Worm (Caenorhabditis elegans) whole organism, L1 larva: Measurements from ENCODE around the gene T05B4.13.

ENCODE experiments used
- F16B12.6 ChIP-seq: fragments of 150-350 bp; optimal IDR thresholded peaks from 2 replicates; lab custom pipeline; 2014; ENCODE audit warnings: missing biosample characterization, missing genetic modification characterization
- alr-1 ChIP-seq: fragments of 200-800 bp; sonication (Bioruptor generic); optimal IDR thresholded peaks from 2 replicates; lab custom pipeline; 2018; ENCODE audit warnings: borderline replicate concordance, mild to moderate bottlenecking, missing genetic modification characterization, missing compliant biosample characterization
- aly-2 ChIP-seq: fragments of 150-350 bp; optimal IDR thresholded peaks from 2 replicates; lab custom pipeline; 2014; ENCODE audit warnings: missing biosample characterization, missing genetic modification characterization
- ceh-63 ChIP-seq: fragments of 200-800 bp; sonication (Bioruptor generic); optimal IDR thresholded peaks from 2 replicates; lab custom pipeline; 2018; ENCODE audit warnings: mild to moderate bottlenecking, missing genetic modification characterization, missing compliant biosample characterization
- ceh-8 ChIP-seq: fragments of 200-800 bp; sonication (Bioruptor generic); optimal IDR thresholded peaks from 2 replicates; lab custom pipeline; 2018; ENCODE audit warnings: mild to moderate bottlenecking, missing genetic modification characterization, moderate library complexity, missing compliant biosample characterization
- ceh-82 ChIP-seq, 3 experiments: fragments of 150-350 bp in 1 of 3; sonication (generic microtip) in 2 of 3; optimal IDR thresholded peaks; 2 replicates each; lab custom pipeline; 2014 to 2017; ENCODE audit warnings: missing biosample characterization in 3 of 3, missing genetic modification characterization in 3 of 3
- efl-1 ChIP-seq, 4 experiments: fragments of 150-350 bp; optimal IDR thresholded peaks in 3 of 4; peaks in 1 of 4; 1 replicate in 1 of 4; 2 replicates in 3 of 4; lab custom pipeline; 2014; ENCODE audit warnings: missing biosample characterization in 2 of 4, missing genetic modification characterization in 2 of 4, missing genetic modification reagents in 2 of 4
- ets-5 ChIP-seq: fragments of 200-800 bp; sonication (Bioruptor generic); IDR thresholded peaks from 2 replicates; pipeline ENCODE4 v1.3.6; 2022; ENCODE audit warnings: missing genetic modification characterization, missing compliant biosample characterization
- fkh-4 ChIP-seq: sonication (generic microtip); optimal IDR thresholded peaks from 2 replicates; lab custom pipeline; 2016; ENCODE audit warnings: missing compliant biosample characterization, missing genetic modification characterization, borderline replicate concordance
- hlh-4 ChIP-seq: sonication (generic microtip); optimal IDR thresholded peaks from 2 replicates; lab custom pipeline; 2016; ENCODE audit warnings: mild to moderate bottlenecking, missing genetic modification characterization, missing compliant biosample characterization
- lin-13 ChIP-seq: fragments of 150-350 bp; optimal IDR thresholded peaks from 2 replicates; lab custom pipeline; 2014; ENCODE audit warnings: missing biosample characterization, missing genetic modification reagents, missing genetic modification characterization
- lin-35 ChIP-seq, 2 experiments: fragments of 150-350 bp; optimal IDR thresholded peaks; 2 replicates each; lab custom pipeline; 2014; ENCODE audit warnings: missing biosample characterization in 2 of 2, missing genetic modification characterization in 2 of 2, missing genetic modification reagents in 2 of 2
- lin-39 ChIP-seq: fragments of 150-350 bp; optimal IDR thresholded peaks from 2 replicates; lab custom pipeline; 2014; ENCODE audit warnings: missing biosample characterization, missing genetic modification reagents, missing genetic modification characterization
- mab-9 ChIP-seq: fragments of 200-800 bp; sonication (Bioruptor generic); IDR thresholded peaks from 2 replicates; pipeline ENCODE4 v1.3.6; 2022; ENCODE audit warnings: missing genetic modification reagents, missing genetic modification characterization, missing compliant biosample characterization
- mef-2 ChIP-seq: fragments of 150-350 bp; optimal IDR thresholded peaks from 2 replicates; lab custom pipeline; 2014; ENCODE audit warnings: missing biosample characterization, missing genetic modification characterization
- nhr-11 ChIP-seq: fragments of 150-350 bp; optimal IDR thresholded peaks from 2 replicates; lab custom pipeline; 2014; ENCODE audit warnings: missing biosample characterization, missing genetic modification characterization
- nhr-12 ChIP-seq: sonication (generic microtip); optimal IDR thresholded peaks from 2 replicates; lab custom pipeline; 2017; ENCODE audit warnings: missing biosample characterization, missing genetic modification characterization
- nhr-237 ChIP-seq: fragments of 150-350 bp; optimal IDR thresholded peaks from 2 replicates; lab custom pipeline; 2014; ENCODE audit warnings: missing biosample characterization, missing genetic modification characterization
- nhr-47 ChIP-seq: sonication (generic microtip); optimal IDR thresholded peaks from 2 replicates; lab custom pipeline; 2016; ENCODE audit warnings: mild to moderate bottlenecking, missing genetic modification characterization, moderate library complexity, missing compliant biosample characterization
- nhr-71 ChIP-seq: sonication (generic microtip); optimal IDR thresholded peaks from 2 replicates; lab custom pipeline; 2016; ENCODE audit warnings: mild to moderate bottlenecking, missing genetic modification characterization, moderate library complexity, missing compliant biosample characterization
- nhr-90 ChIP-seq: sonication (generic microtip); optimal IDR thresholded peaks from 2 replicates; lab custom pipeline; 2016; ENCODE audit warnings: mild to moderate bottlenecking, missing genetic modification characterization, missing compliant biosample characterization; ENCODE audit not compliant: poor library complexity
- pag-3 ChIP-seq: sonication (generic microtip); optimal IDR thresholded peaks from 2 replicates; lab custom pipeline; 2017; ENCODE audit warnings: missing genetic modification characterization, mild to moderate bottlenecking, missing compliant biosample characterization, antibody characterized with exemption, borderline replicate concordance; ENCODE audit not compliant: insufficient read depth
- pax-3 ChIP-seq: fragments of 200-800 bp; sonication (Bioruptor generic); optimal IDR thresholded peaks from 2 replicates; lab custom pipeline; 2018; ENCODE audit warnings: mild to moderate bottlenecking, missing genetic modification characterization, moderate library complexity, missing compliant biosample characterization
- pqm-1 ChIP-seq: sonication (generic microtip); optimal IDR thresholded peaks from 3 replicates; lab custom pipeline; 2017; ENCODE audit warnings: missing biosample characterization, missing genetic modification characterization
- rnt-1 ChIP-seq: sonication (generic microtip); optimal IDR thresholded peaks from 2 replicates; lab custom pipeline; 2016; ENCODE audit warnings: mild to moderate bottlenecking, missing genetic modification characterization, moderate library complexity, missing compliant biosample characterization
- snpc-4 ChIP-seq: fragments of 150-350 bp; optimal IDR thresholded peaks from 2 replicates; lab custom pipeline; 2014; ENCODE audit warnings: missing biosample characterization, missing genetic modification characterization
- sup-37 ChIP-seq: fragments of 200-800 bp; sonication (Bioruptor generic); optimal IDR thresholded peaks from 2 replicates; lab custom pipeline; 2018; ENCODE audit warnings: mild to moderate bottlenecking, missing genetic modification characterization, missing compliant biosample characterization
- tbx-2 ChIP-seq: sonication (generic microtip); optimal IDR thresholded peaks from 2 replicates; lab custom pipeline; 2016; ENCODE audit warnings: missing genetic modification characterization, missing compliant biosample characterization
- unc-62 ChIP-seq: fragments of 150-350 bp; optimal IDR thresholded peaks from 2 replicates; lab custom pipeline; 2014; ENCODE audit warnings: missing biosample characterization, missing genetic modification reagents, missing genetic modification characterization
- zag-1 ChIP-seq: fragments of 150-350 bp; optimal IDR thresholded peaks from 2 replicates; lab custom pipeline; 2014; ENCODE audit warnings: missing biosample characterization, missing genetic modification characterization
- ztf-4 ChIP-seq: fragments of 150-350 bp; optimal IDR thresholded peaks from 2 replicates; lab custom pipeline; 2014; ENCODE audit warnings: missing biosample characterization, missing genetic modification characterization

Gene T05B4.13

ce11 chrV:4131471-4131939 is 4.2 kb upstream of the T05B4.13 start, which contains the start of gene nhr-57 (continued):
- TF ChIP-seq ztf-4 (tag; lab: Kevin White, UChicago) (peak; percentile 20), rnt-1 (no peak), mef-2 (no peak), sup-37 (peak; percentile 54), pag-3 (tag; lab: Kevin White, UChicago) (no peak), tbx-2 (tag; lab: Kevin White, UChicago) (peak; percentile 74), fkh-4 (tag; lab: Kevin White, UChicago) (no peak), hlh-4 (tag; lab: Kevin White, UChicago) (no peak), ceh-63 (GFP tag; lab: Kevin White, UChicago) (no peak)

- TF ChIP-seq snpc-4 (tag; lab: Kevin White, UChicago), result no peak
- no peak for TF ChIP-seq nhr-47
- TF ChIP-seq F16B12.6 (tag; lab: Kevin White, UChicago), result no peak
These were observed 2.3 kb upstream of the T05B4.13 start, which contains the start of gene phat-4 for ce11 chrV:4129604-4130003. Gene phat-4 (plus strand): TSS chrV:4129904.

DNA sequence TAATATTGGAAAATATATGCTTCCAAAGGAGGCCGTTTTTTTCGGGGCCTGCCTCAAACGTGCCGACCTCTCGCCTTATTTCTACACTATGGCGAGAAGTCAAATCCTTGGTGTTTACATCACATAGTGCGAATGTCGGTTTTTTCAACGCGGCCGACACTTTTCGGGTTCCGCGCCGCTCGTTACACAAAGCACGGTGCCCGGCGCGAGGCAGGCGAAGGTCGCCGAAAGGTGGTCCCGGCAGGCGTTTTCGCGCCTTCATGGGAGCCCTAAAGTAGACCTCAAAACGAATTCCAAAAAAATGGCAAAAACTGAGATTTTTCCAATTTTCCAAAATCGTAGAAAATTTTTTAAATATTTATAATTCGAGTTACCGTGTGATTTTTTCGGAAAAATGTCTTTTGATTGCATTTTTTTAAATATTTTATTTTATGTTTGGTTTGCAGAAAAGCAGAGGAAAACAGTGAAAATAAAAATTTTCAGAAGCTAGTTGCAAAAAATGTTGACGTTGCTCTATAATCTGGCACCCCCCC is 1.7 kb downstream of the T05B4.13 start, which contains the start of gene T05B4.12:
Gene T05B4.12 (minus strand): TSS at position 483 of the 533 bp plus-strand sequence.
- TF ChIP-seq lin-39 (tag; lab: Kevin White, UChicago) (no peak), lin-13 (GFP tag; lab: Kevin White, UChicago) (no peak), alr-1 (tag; lab: Kevin White, UChicago) (no peak), ets-5 (GFP tag; lab: Robert Waterston, UW) (no peak), mef-2 (no peak)

- TF ChIP-seq nhr-90 (no peak), mef-2 (no peak), lin-35 (GFP tag; optimal IDR thresholded peaks at IDR 0.05; lab: Kevin White, UChicago) (no peak), tbx-2 (tag; lab: Kevin White, UChicago) (no peak), efl-1 (optimal IDR thresholded peaks at IDR 0.05; lab: Kevin White, UChicago) (no peak), efl-1 (GFP tag; optimal IDR thresholded peaks at IDR 0.05 in 1 of 2; lab: Kevin White, UChicago) (no peak), nhr-71 (tag; lab: Kevin White, UChicago) (no peak), ztf-4 (tag; lab: Kevin White, UChicago) (no peak), nhr-12 (no peak), pqm-1 (tag; lab: Kevin White, UChicago) (no peak), ceh-8 (GFP tag; lab: Kevin White, UChicago) (no peak), F16B12.6 (tag; lab: Kevin White, UChicago) (no peak)
- TF ChIP-seq, all 84 proteins: peak for 0
These were observed 4.9 kb downstream of the T05B4.13 start, which contains the start of gene phat-5 for ce11 chrV:4122415-4122814. Gene phat-5 (minus strand): TSS chrV:4122515.

- TF ChIP-seq ceh-82 (tag; optimal IDR thresholded peaks at IDR 0.05; lab: Kevin White, UChicago), result no peak
- no peak for TF ChIP-seq pax-3 (tag; lab: Kevin White, UChicago)
- TF ChIP-seq ceh-63 (GFP tag; lab: Kevin White, UChicago), result no peak
These were observed 6.7 kb downstream of the T05B4.13 start, which contains the start of gene T05B4.10 for ce11 chrV:4120629-4121028. Gene T05B4.10 (minus strand): TSS chrV:4120729.

ce11 chrV:4118332-4118731 is 9.0 kb downstream of the T05B4.13 start, which contains the start of gene T05B4.9:
Gene T05B4.9 (minus strand): TSS chrV:4118432.
- TF ChIP-seq mab-9 (no peak), aly-2 (tag; lab: Kevin White, UChicago) (no peak), unc-62 (no peak), zag-1 (no peak), nhr-11 (tag; lab: Kevin White, UChicago) (no peak), nhr-237 (tag; lab: Kevin White, UChicago) (no peak)
